Fruit fly (Drosophila melanogaster) whole organism, prepupa: ENCODE data around the gene Snr1.

Experiments
- CG10631 ChIP-seq: fragments of 200-800 bp; sonication (Bioruptor generic); optimal IDR thresholded peaks from 2 replicates; lab custom pipeline; 2016; ENCODE audit warnings: missing biosample characterization, missing genetic modification characterization
- CG8319 ChIP-seq: fragments of 200-800 bp; sonication (Bioruptor generic); optimal IDR thresholded peaks from 3 replicates; lab custom pipeline; 2016; ENCODE audit warnings: missing biosample characterization, missing genetic modification characterization
- fd85E ChIP-seq: fragments of 200-800 bp; sonication (Bioruptor generic); optimal IDR thresholded peaks from 3 replicates; lab custom pipeline; 2016; ENCODE audit warnings: missing biosample characterization, missing genetic modification characterization
- pdm3 ChIP-seq: fragments of 200-800 bp; sonication (Bioruptor generic); optimal IDR thresholded peaks from 3 replicates; lab custom pipeline; 2016; ENCODE audit warnings: missing biosample characterization, missing genetic modification characterization
- vri ChIP-seq: fragments of 200-800 bp; sonication (Bioruptor generic); optimal IDR thresholded peaks from 3 replicates; lab custom pipeline; 2016; ENCODE audit warnings: missing biosample characterization, mild to moderate bottlenecking, missing genetic modification characterization

DNA sequence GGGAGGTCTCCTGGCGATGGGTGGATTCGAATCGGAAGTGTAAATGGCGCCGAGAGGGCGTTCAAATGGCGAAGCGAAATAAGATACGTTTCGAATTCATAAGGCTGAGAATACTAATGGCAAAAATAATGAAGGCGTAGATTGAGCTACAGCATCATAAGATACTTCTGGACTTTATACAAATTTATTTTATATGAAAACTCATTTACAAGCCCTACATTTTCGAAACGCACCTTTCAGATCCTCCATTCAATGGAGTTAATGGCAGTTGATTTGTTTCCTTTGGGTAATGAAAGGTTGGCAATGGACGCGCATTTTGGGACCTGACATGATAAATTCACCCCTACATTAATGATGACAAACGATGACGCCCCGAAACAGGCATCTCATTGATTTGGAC lies 44.0 kb downstream of the Snr1 start:
- TF ChIP-seq CG8319: no peak
- TF ChIP-seq vri: no peak
- no peak for TF ChIP-seq CG10631
- no peak for TF ChIP-seq pdm3 (GFP tag; lab: Kevin White, UChicago)
- no peak for TF ChIP-seq fd85E (GFP tag; lab: Kevin White, UChicago)
